Fruit fly (Drosophila melanogaster): Measurements from ENCODE around the gene CG16710.

dm6 chr3R:23638351-23638750 lies 44.0 kb upstream of the CG16710 start:
- TF ChIP-seq Sin3A (optimal IDR thresholded peaks at IDR 0.05) (no peak), ttk (optimal IDR thresholded peaks at IDR 0.05) (no peak)
